Worm (Caenorhabditis elegans) whole organism, mixed stage, embryonic: Measurements from ENCODE around the gene pct-1.
A peak's percentile ranks its signal among the peaks of the same experiment; 100 is the strongest.

Source experiments
- M03D4.4 ChIP-seq: sonication (generic microtip); optimal IDR thresholded peaks from 2 replicates; lab custom pipeline; 2017; ENCODE audit warnings: mild to moderate bottlenecking, missing genetic modification characterization, missing compliant biosample characterization
- bed-3 ChIP-seq: fragments of 200-800 bp; sonication (Bioruptor generic); optimal IDR thresholded peaks from 3 replicates; lab custom pipeline; 2018; ENCODE audit warnings: mild to moderate bottlenecking, missing genetic modification characterization, moderate library complexity, missing compliant biosample characterization
- blmp-1 ChIP-seq: fragments of 150-350 bp; optimal IDR thresholded peaks from 2 replicates; lab custom pipeline; 2014; ENCODE audit warnings: missing biosample characterization, missing genetic modification characterization
- ceh-39 ChIP-seq: fragments of 150-350 bp; optimal IDR thresholded peaks from 2 replicates; lab custom pipeline; 2014; ENCODE audit warnings: missing biosample characterization, missing genetic modification characterization
- ceh-43 ChIP-seq: fragments of 200-800 bp; sonication (Bioruptor generic); optimal IDR thresholded peaks from 2 replicates; lab custom pipeline; 2018; ENCODE audit warnings: mild to moderate bottlenecking, missing genetic modification characterization, moderate library complexity, missing compliant biosample characterization
- ceh-83 ChIP-seq: fragments of 200-800 bp; sonication (Bioruptor generic); optimal IDR thresholded peaks from 2 replicates; lab custom pipeline; 2018; ENCODE audit warnings: mild to moderate bottlenecking, missing genetic modification characterization, missing compliant biosample characterization
- ces-1 ChIP-seq: fragments of 150-350 bp; optimal IDR thresholded peaks from 2 replicates; lab custom pipeline; 2014; ENCODE audit warnings: missing biosample characterization, missing genetic modification reagents, missing genetic modification characterization
- cnd-1 ChIP-seq: fragments of 200-800 bp; sonication (Bioruptor generic); optimal IDR thresholded peaks from 2 replicates; lab custom pipeline; 2018; ENCODE audit warnings: mild to moderate bottlenecking, missing genetic modification characterization, missing compliant biosample characterization
- drap-1 ChIP-seq: fragments of 200-800 bp; sonication (Bioruptor generic); optimal IDR thresholded peaks from 3 replicates; lab custom pipeline; 2018; ENCODE audit warnings: mild to moderate bottlenecking, missing genetic modification characterization, missing compliant biosample characterization
- elt-1 ChIP-seq: sonication (generic microtip); optimal IDR thresholded peaks from 2 replicates; lab custom pipeline; 2017; ENCODE audit warnings: missing genetic modification characterization, mild to moderate bottlenecking, missing compliant biosample characterization, antibody characterized with exemption, moderate library complexity, borderline replicate concordance; ENCODE audit not compliant: insufficient read depth
- elt-3 ChIP-seq: fragments of 150-350 bp; optimal IDR thresholded peaks from 2 replicates; lab custom pipeline; 2014; ENCODE audit warnings: missing biosample characterization, missing genetic modification characterization
- flh-1 ChIP-seq: fragments of 200-800 bp; sonication (Bioruptor generic); optimal IDR thresholded peaks from 2 replicates; lab custom pipeline; 2018; ENCODE audit warnings: mild to moderate bottlenecking, missing genetic modification characterization, moderate library complexity, missing compliant biosample characterization
- ham-2 ChIP-seq: fragments of 200-800 bp; sonication (Bioruptor generic); optimal IDR thresholded peaks from 2 replicates; lab custom pipeline; 2018; ENCODE audit warnings: mild to moderate bottlenecking, missing genetic modification characterization, missing compliant biosample characterization
- hlh-1 ChIP-seq: fragments of 150-350 bp; optimal IDR thresholded peaks from 2 replicates; lab custom pipeline; 2014; ENCODE audit warnings: missing biosample characterization, missing genetic modification reagents, missing genetic modification characterization
- lin-13 ChIP-seq: fragments of 150-350 bp; optimal IDR thresholded peaks from 2 replicates; lab custom pipeline; 2014; ENCODE audit warnings: missing biosample characterization, missing genetic modification characterization
- lin-32 ChIP-seq: fragments of 200-800 bp; sonication (Bioruptor generic); optimal IDR thresholded peaks from 2 replicates; lab custom pipeline; 2018; ENCODE audit warnings: mild to moderate bottlenecking, missing genetic modification characterization, missing compliant biosample characterization
- mab-5 ChIP-seq: fragments of 150-350 bp; optimal IDR thresholded peaks from 2 replicates; lab custom pipeline; 2014; ENCODE audit warnings: missing biosample characterization, missing genetic modification characterization
- mep-1 ChIP-seq: fragments of 150-350 bp; optimal IDR thresholded peaks from 2 replicates; lab custom pipeline; 2017; ENCODE audit warnings: missing biosample characterization, missing genetic modification reagents, missing genetic modification characterization, inconsistent platforms
- mls-2 ChIP-seq: sonication (generic microtip); optimal IDR thresholded peaks from 2 replicates; lab custom pipeline; 2016; ENCODE audit warnings: mild to moderate bottlenecking, missing genetic modification characterization, moderate library complexity, missing compliant biosample characterization
- nhr-2 ChIP-seq: fragments of 150-350 bp; optimal IDR thresholded peaks from 2 replicates; lab custom pipeline; 2014; ENCODE audit warnings: missing biosample characterization, missing genetic modification characterization
- nhr-28 ChIP-seq: fragments of 150-350 bp; optimal IDR thresholded peaks from 2 replicates; lab custom pipeline; 2014; ENCODE audit warnings: missing biosample characterization, missing genetic modification characterization
- nhr-76 ChIP-seq: sonication (generic microtip); optimal IDR thresholded peaks from 2 replicates; lab custom pipeline; 2017; ENCODE audit warnings: missing biosample characterization, missing genetic modification characterization
- pha-4 ChIP-seq: fragments of 150-350 bp; optimal IDR thresholded peaks from 2 replicates; lab custom pipeline; 2018; ENCODE audit warnings: missing biosample characterization, missing genetic modification reagents, missing genetic modification characterization
- sem-2 ChIP-seq: fragments of 200-800 bp; sonication (Bioruptor generic); optimal IDR thresholded peaks from 2 replicates; lab custom pipeline; 2018; ENCODE audit warnings: mild to moderate bottlenecking, missing genetic modification characterization, missing compliant biosample characterization
- snpc-4 ChIP-seq: fragments of 150-350 bp; optimal IDR thresholded peaks from 2 replicates; lab custom pipeline; 2014; ENCODE audit warnings: missing biosample characterization, missing genetic modification characterization
- sptf-1 ChIP-seq: sonication (generic microtip); optimal IDR thresholded peaks from 2 replicates; lab custom pipeline; 2017; ENCODE audit warnings: mild to moderate bottlenecking, missing genetic modification characterization, moderate library complexity, missing compliant biosample characterization
- tbx-8 ChIP-seq: fragments of 200-800 bp; sonication (Bioruptor generic); optimal IDR thresholded peaks from 2 replicates; lab custom pipeline; 2018; ENCODE audit warnings: mild to moderate bottlenecking, missing genetic modification characterization, moderate library complexity, missing compliant biosample characterization
- unc-120 ChIP-seq: sonication (generic microtip); optimal IDR thresholded peaks from 2 replicates; lab custom pipeline; 2017; ENCODE audit warnings: missing genetic modification characterization, missing compliant biosample characterization; ENCODE audit not compliant: poor library complexity, severe bottlenecking
- unc-62 ChIP-seq: fragments of 150-350 bp; optimal IDR thresholded peaks from 2 replicates; lab custom pipeline; 2014; ENCODE audit warnings: missing biosample characterization, missing genetic modification reagents, missing genetic modification characterization
- zip-8 ChIP-seq: fragments of 150-350 bp; optimal IDR thresholded peaks from 2 replicates; lab custom pipeline; 2014; ENCODE audit warnings: missing biosample characterization, missing genetic modification characterization
- ztf-11 ChIP-seq: fragments of 150-350 bp; optimal IDR thresholded peaks from 2 replicates; lab custom pipeline; 2014; ENCODE audit warnings: missing biosample characterization, missing genetic modification characterization

Gene pct-1

DNA sequence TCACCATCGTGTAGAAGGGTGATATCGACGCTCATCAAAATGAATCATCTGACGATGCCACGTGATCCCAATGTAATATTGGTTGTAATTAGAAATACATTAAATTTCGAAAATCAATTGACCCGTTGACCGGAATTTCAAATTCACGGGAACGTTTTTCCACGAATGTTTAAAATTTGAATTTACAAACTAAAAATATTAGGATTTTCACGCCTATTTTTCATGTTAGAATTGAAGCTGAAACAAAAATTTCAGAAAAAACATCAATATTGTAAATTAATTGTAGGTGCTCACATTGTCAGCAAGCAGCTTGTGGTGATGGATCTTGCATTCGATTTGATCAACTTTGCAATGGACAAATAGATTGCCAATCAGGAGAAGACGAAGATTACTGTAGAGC is 34.0 kb downstream of the pct-1 start, which contains the start of gene C07G1.6:
C07G1.6 (minus strand) TSS at position 101 of the 400 bp plus-strand sequence.
- TF ChIP-seq lin-13 (tag; lab: Kevin White, UChicago) (no peak), unc-62 (GFP tag; lab: Kevin White, UChicago) (no peak), ceh-39 (tag; lab: Kevin White, UChicago) (no peak), pha-4 (tag; lab: Kevin White, UChicago) (no peak), ceh-43 (GFP tag; lab: Kevin White, UChicago) (no peak), ceh-83 (GFP tag; lab: Kevin White, UChicago) (no peak), ham-2 (GFP tag; lab: Kevin White, UChicago) (no peak), mab-5 (tag; lab: Kevin White, UChicago) (no peak), bed-3 (GFP tag; lab: Kevin White, UChicago) (no peak), sem-2 (GFP tag; lab: Kevin White, UChicago) (no peak)

DNA sequence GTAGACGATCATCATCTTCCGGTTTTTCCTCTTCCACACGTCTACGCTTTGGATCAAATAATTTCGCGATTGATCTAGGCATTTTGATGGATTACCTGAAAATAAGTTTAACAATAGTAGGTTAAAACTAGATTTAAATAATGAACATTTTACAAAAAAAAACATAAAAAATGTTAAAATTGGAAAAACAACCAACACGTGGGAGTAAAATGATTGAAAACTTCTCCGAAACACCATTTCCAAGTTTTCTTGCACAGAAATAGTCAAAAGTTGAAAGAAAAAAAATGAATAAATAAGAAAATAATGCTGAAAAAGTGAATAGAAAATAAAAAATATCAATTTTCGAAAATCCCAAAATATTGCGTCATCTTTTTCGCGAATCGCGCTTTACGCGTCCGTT is 35.5 kb downstream of the pct-1 start, which contains the start of gene C07G1.7:
C07G1.7 (minus strand) TSS at position 101 of the 400 bp plus-strand sequence.
- TF ChIP-seq nhr-76 (tag; lab: Kevin White, UChicago) (no peak), zip-8 (tag; lab: Kevin White, UChicago) (peak; percentile 66)

DNA sequence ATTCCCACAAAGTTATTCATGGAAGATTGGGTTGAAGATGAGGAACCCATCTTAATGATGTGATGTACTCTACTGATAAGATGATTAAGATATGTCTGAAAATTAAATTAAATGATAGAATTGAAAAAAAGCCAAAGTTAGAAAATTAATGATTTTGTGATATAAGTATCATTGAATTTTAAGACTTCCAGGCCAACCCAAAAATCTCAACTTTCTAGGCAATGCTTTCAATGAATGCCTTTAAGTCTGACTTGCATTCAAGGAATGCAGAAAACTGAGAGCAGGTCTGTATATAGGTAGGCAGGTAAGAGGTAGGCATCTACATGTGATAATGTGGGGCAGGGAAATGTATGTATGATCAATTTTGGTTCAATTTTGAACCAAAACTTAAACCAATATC is 43.7 kb downstream of the pct-1 start, which contains the start of gene ocr-2:
ocr-2 (minus strand) TSS at position 101 of the 400 bp plus-strand sequence.
- no peak for TF ChIP-seq lin-32
- TF ChIP-seq elt-1: peak; percentile 4

DNA sequence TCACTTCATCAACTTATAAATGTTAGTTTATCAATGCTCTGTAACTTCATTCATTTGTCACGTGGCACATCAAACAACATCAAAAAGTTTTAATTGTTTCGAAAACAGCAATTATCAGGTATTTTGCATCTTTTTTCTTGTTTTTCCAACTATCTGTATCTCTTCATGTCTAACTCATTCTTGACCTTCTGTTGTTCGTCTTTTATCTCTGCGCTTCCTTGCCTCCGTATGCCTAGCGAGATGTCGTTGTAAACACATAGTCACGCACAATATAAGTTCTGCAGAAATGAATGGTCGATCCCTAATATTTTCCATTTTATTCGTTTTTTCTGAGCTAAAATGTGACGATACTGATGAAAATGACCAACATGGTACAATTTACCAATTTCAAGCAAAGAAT is 45.7 kb downstream of the pct-1 start, which contains the start of gene gpx-6:
gpx-6 (plus strand) TSS at position 257 of the 400 bp plus-strand sequence.
- TF ChIP-seq hlh-1 (tag; lab: Kevin White, UChicago) (peak; percentile 53), unc-120 (tag; lab: Kevin White, UChicago) (no peak)

DNA sequence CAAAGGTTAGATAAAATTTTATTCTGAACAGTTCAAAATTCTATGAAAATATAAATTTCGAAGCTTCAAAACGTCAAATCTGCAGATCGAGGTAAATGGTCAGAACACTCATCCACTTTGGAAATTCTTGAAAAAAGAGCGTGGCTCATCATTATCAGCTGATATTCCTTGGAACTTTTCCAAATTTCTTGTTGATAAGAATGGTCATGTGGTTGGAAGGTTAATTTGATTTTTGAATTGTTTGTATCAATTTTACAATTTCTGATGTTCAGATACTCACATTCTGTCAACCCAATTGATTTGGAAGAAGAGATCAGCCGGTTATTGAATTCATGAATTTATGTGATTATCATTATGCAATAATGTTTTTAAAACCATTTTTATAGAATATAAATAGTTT is 46.8 kb downstream of the pct-1 start:
- TF ChIP-seq cnd-1 (no peak), elt-1 (no peak), elt-3 (tag; lab: Kevin White, UChicago) (no peak), drap-1 (GFP tag; lab: Kevin White, UChicago) (no peak), ceh-43 (GFP tag; lab: Kevin White, UChicago) (no peak), nhr-76 (tag; lab: Kevin White, UChicago) (no peak), unc-120 (tag; lab: Kevin White, UChicago) (no peak), nhr-28 (tag; lab: Kevin White, UChicago) (no peak), flh-1 (no peak), lin-32 (no peak), tbx-8 (GFP tag; lab: Kevin White, UChicago) (no peak), ham-2 (GFP tag; lab: Kevin White, UChicago) (no peak), snpc-4 (tag; lab: Kevin White, UChicago) (no peak), hlh-1 (tag; lab: Kevin White, UChicago) (no peak), bed-3 (GFP tag; lab: Kevin White, UChicago) (no peak)

DNA sequence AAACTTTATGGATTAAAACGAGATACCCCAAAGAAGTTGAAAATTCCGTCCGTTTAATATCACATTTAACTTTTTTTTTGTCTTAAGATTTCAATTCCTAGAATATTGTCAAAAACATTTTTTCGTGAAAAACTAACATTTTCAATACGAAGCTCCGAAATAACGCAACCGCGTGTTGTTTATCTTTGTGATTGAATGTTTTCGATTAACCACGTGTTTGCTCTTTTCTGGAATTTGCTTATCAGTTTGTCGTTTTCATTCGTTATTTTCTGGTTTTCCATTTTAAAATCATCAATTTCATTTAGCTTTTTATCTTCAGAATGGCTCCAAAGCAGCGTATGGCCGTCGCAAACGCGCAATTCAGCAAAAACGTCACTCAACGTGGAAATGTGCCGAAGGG is 49.1 kb downstream of the pct-1 start, which contains the start of gene serp-1.2:
serp-1.2 (plus strand) TSS at position 318 of the 400 bp plus-strand sequence.
- no peak for TF ChIP-seq lin-32
- TF ChIP-seq bed-3 (GFP tag; lab: Kevin White, UChicago): no peak
- TF ChIP-seq ztf-11 (tag; lab: Kevin White, UChicago): no peak
- TF ChIP-seq ceh-83 (GFP tag; lab: Kevin White, UChicago): no peak
- TF ChIP-seq zip-8 (tag; lab: Kevin White, UChicago): no peak
- no peak for TF ChIP-seq lin-13 (tag; lab: Kevin White, UChicago)
- no peak for TF ChIP-seq sptf-1 (tag; lab: Kevin White, UChicago)
- no peak for TF ChIP-seq ham-2 (GFP tag; lab: Kevin White, UChicago)
- TF ChIP-seq unc-62 (GFP tag; lab: Kevin White, UChicago): no peak
- TF ChIP-seq mep-1 (tag; lab: Kevin White, UChicago): no peak
- no peak for TF ChIP-seq mls-2 (tag; lab: Kevin White, UChicago)
- no peak for TF ChIP-seq M03D4.4 (tag; lab: Kevin White, UChicago)
- TF ChIP-seq cnd-1: no peak
- TF ChIP-seq ceh-39 (tag; lab: Kevin White, UChicago): no peak
- TF ChIP-seq ces-1 (GFP tag; lab: Kevin White, UChicago): no peak
- no peak for TF ChIP-seq blmp-1 (tag; lab: Kevin White, UChicago)
- TF ChIP-seq hlh-1 (tag; lab: Kevin White, UChicago): no peak
- TF ChIP-seq snpc-4 (tag; lab: Kevin White, UChicago): no peak
- TF ChIP-seq pha-4 (tag; lab: Kevin White, UChicago): no peak
- no peak for TF ChIP-seq nhr-2 (tag; lab: Kevin White, UChicago)
